Worm (Caenorhabditis elegans) whole organism, L3 larva: ENCODE measurements around the gene R04D3.2.

Experiments used
- egl-27 ChIP-seq: sonication (generic microtip); optimal IDR thresholded peaks from 4 replicates; lab custom pipeline; 2017; ENCODE audit warnings: missing biosample characterization, missing genetic modification reagents, missing genetic modification characterization
- skn-1 ChIP-seq: fragments of 150-350 bp; optimal IDR thresholded peaks from 2 replicates; lab custom pipeline; 2014; ENCODE audit warnings: missing biosample characterization, missing genetic modification characterization

DNA sequence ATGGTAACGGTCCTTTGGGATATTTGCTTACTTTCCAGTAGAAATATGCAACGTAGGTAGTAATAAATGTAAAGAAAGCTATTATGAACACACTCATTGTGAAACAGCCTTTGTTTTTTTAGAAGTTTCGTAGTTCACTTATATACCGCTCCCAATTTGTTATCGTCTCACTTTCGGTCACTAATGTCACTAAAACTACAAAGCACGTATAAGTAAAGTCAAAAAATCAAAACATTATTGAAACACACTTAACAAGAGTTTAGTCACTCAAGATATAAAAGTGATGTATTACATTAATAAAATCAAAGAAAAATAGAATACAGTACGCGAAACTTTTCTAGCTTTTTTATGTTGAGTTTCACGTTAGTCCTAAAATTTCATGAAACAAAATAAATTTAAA is 12.3 kb downstream of the R04D3.2 start, which contains the start of gene cyp-14A3:
- TF ChIP-seq egl-27 (no peak), skn-1 (tag; lab: Kevin White, UChicago) (no peak)
